Worm (Caenorhabditis elegans) whole organism, mixed stage, embryonic: ENCODE results near the gene K08F11.1.

Experiments used
- M03D4.4 ChIP-seq: sonication (generic microtip); optimal IDR thresholded peaks from 2 replicates; lab custom pipeline; 2017; ENCODE audit warnings: mild to moderate bottlenecking, missing genetic modification characterization, missing compliant biosample characterization
- ceh-83 ChIP-seq: fragments of 200-800 bp; sonication (Bioruptor generic); optimal IDR thresholded peaks from 2 replicates; lab custom pipeline; 2018; ENCODE audit warnings: mild to moderate bottlenecking, missing genetic modification characterization, missing compliant biosample characterization
- ham-2 ChIP-seq: fragments of 200-800 bp; sonication (Bioruptor generic); optimal IDR thresholded peaks from 2 replicates; lab custom pipeline; 2018; ENCODE audit warnings: mild to moderate bottlenecking, missing genetic modification characterization, missing compliant biosample characterization
- lin-13 ChIP-seq: fragments of 150-350 bp; optimal IDR thresholded peaks from 2 replicates; lab custom pipeline; 2014; ENCODE audit warnings: missing biosample characterization, missing genetic modification characterization
- nhr-12 ChIP-seq: fragments of 150-350 bp; optimal IDR thresholded peaks from 2 replicates; lab custom pipeline; 2014; ENCODE audit warnings: missing biosample characterization, missing genetic modification characterization
- nhr-237 ChIP-seq: fragments of 150-350 bp; optimal IDR thresholded peaks from 2 replicates; lab custom pipeline; 2014; ENCODE audit warnings: missing biosample characterization, missing genetic modification characterization
- unc-62 ChIP-seq: fragments of 150-350 bp; optimal IDR thresholded peaks from 2 replicates; lab custom pipeline; 2014; ENCODE audit warnings: missing biosample characterization, missing genetic modification reagents, missing genetic modification characterization

- TF ChIP-seq unc-62 (GFP tag; lab: Kevin White, UChicago): no peak
- no peak for TF ChIP-seq nhr-12 (tag; lab: Kevin White, UChicago)
- TF ChIP-seq M03D4.4: no peak
- TF ChIP-seq lin-13: no peak
- TF ChIP-seq ham-2 (GFP tag; lab: Kevin White, UChicago): no peak
- no peak for TF ChIP-seq nhr-237 (tag; lab: Kevin White, UChicago)
- TF ChIP-seq ceh-83 (GFP tag; lab: Kevin White, UChicago): no peak
Observed at ce11 chrIV:4764422-4764821, 39.8 kb downstream of the K08F11.1 start, which contains the start of gene npp-26.
